Worm (Caenorhabditis elegans) whole organism, L4 larva: ENCODE measurements around the gene clec-239.
"Not testable (repeated sequence)": the region's sequence is repeated elsewhere in the genome, so short reads cannot be mapped to it uniquely, and the experiment has no call there.

Experiments
- R02D3.7 ChIP-seq: fragments of 150-350 bp; sonication (generic microtip); optimal IDR thresholded peaks from 3 replicates; lab custom pipeline; 2014; ENCODE audit warnings: missing biosample characterization, missing genetic modification characterization
- dpl-1 ChIP-seq: fragments of 150-350 bp; optimal IDR thresholded peaks from 2 replicates; lab custom pipeline; 2014; ENCODE audit warnings: missing biosample characterization, missing genetic modification reagents, missing genetic modification characterization
- egl-27 ChIP-seq: sonication (generic microtip); optimal IDR thresholded peaks from 3 replicates; lab custom pipeline; 2017; ENCODE audit warnings: missing biosample characterization, missing genetic modification reagents, missing genetic modification characterization
- fos-1 ChIP-seq: fragments of 150-350 bp; optimal IDR thresholded peaks from 2 replicates; lab custom pipeline; 2014; ENCODE audit warnings: missing biosample characterization, missing genetic modification characterization
- hlh-30 ChIP-seq: sonication (generic microtip); optimal IDR thresholded peaks from 2 replicates; lab custom pipeline; 2017; ENCODE audit warnings: antibody characterized with exemption, mild to moderate bottlenecking, missing genetic modification characterization, missing compliant biosample characterization; ENCODE audit not compliant: insufficient read depth
- lin-1 ChIP-seq: fragments of 200-800 bp; sonication (Bioruptor generic); IDR thresholded peaks from 2 replicates; pipeline ENCODE4 v1.3.6; 2022; ENCODE audit warnings: missing genetic modification reagents, missing genetic modification characterization, missing compliant biosample characterization
- lin-15B ChIP-seq: fragments of 150-350 bp; sonication (generic microtip); optimal IDR thresholded peaks from 3 replicates; lab custom pipeline; 2014; ENCODE audit warnings: missing biosample characterization, missing genetic modification characterization
- lin-39 ChIP-seq: fragments of 150-350 bp; optimal IDR thresholded peaks from 2 replicates; lab custom pipeline; 2014; ENCODE audit warnings: missing biosample characterization, missing genetic modification reagents, missing genetic modification characterization
- pha-4 ChIP-seq, 2 experiments: fragments of 150-350 bp in 1 of 2; fragments of 200-800 bp in 1 of 2; sonication (Bioruptor generic) in 1 of 2; IDR thresholded peaks in 1 of 2; optimal IDR thresholded peaks in 1 of 2; 2 replicates each; pipeline versions ENCODE4 v1.3.6 to Lab custom; 2014 to 2022; ENCODE audit warnings: missing genetic modification characterization in 2 of 2, missing genetic modification reagents in 2 of 2, missing biosample characterization in 1 of 2, missing compliant biosample characterization in 1 of 2
- unc-62 ChIP-seq, 3 experiments: fragments of 150-350 bp in 1 of 3; sonication (generic microtip); optimal IDR thresholded peaks in 2 of 3; peaks in 1 of 3; 1 replicate in 1 of 3; 2 replicates in 2 of 3; lab custom pipeline; 2014 to 2017; ENCODE audit warnings: missing biosample characterization in 3 of 3, missing genetic modification characterization in 3 of 3, missing genetic modification reagents in 3 of 3, missing genotype in 1 of 3

ce11 chrV:16948011-16948410, 8.3 kb upstream of the clec-239 start, which contains the start of gene fbxa-112:
- TF ChIP-seq lin-1 (GFP tag; lab: Robert Waterston, UW); pha-4 (GFP tag; IDR thresholded peaks at IDR 0.05; lab: Robert Waterston, UW); pha-4 (tag; optimal IDR thresholded peaks at IDR 0.05; lab: Kevin White, UChicago); egl-27 (tag; lab: Kevin White, UChicago); lin-15B (tag; lab: Kevin White, UChicago); lin-39 (tag; lab: Kevin White, UChicago); fos-1 (tag; lab: Kevin White, UChicago); hlh-30 (tag; lab: Kevin White, UChicago); unc-62 (GFP tag; optimal IDR thresholded peaks at IDR 0.05 in 1 of 2; lab: Kevin White, UChicago); unc-62 (tag; optimal IDR thresholded peaks at IDR 0.05; lab: Kevin White, UChicago); dpl-1; R02D3.7: not testable (repeated sequence)
